Fruit fly (Drosophila melanogaster) whole organism, wandering third instar larva: ENCODE data around the gene HIP-R.

Experiments
- Abd-B ChIP-seq: fragments of >200 bp; optimal IDR thresholded peaks from 2 replicates; lab custom pipeline; 2017; ENCODE audit warnings: missing biosample characterization, missing genetic modification characterization
- CG32264 ChIP-seq: fragments of 200-800 bp; sonication (Bioruptor generic); optimal IDR thresholded peaks from 2 replicates; lab custom pipeline; 2016; ENCODE audit warnings: missing biosample characterization, missing genetic modification characterization
- CG9705 ChIP-seq: fragments of 200-800 bp; sonication (Bioruptor generic); optimal IDR thresholded peaks from 2 replicates; lab custom pipeline; 2018; ENCODE audit warnings: missing biosample characterization, mild to moderate bottlenecking, missing genetic modification characterization
- CrebA ChIP-seq: fragments of 200-800 bp; sonication (Bioruptor generic); optimal IDR thresholded peaks from 2 replicates; lab custom pipeline; 2016; ENCODE audit warnings: missing biosample characterization, mild to moderate bottlenecking, missing genetic modification characterization, borderline replicate concordance
- Dfd ChIP-seq: fragments of >200 bp; optimal IDR thresholded peaks from 2 replicates; lab custom pipeline; 2017; ENCODE audit warnings: missing biosample characterization, missing genetic modification characterization
- Dif ChIP-seq: fragments of 200-275, 200-300 bp; sonication (Bioruptor generic); optimal IDR thresholded peaks from 2 replicates; lab custom pipeline; 2018; ENCODE audit warnings: missing biosample characterization, missing genetic modification characterization; ENCODE audit not compliant: partially characterized antibody
- GATAd ChIP-seq: sonication (Bioruptor generic); optimal IDR thresholded peaks from 2 replicates; lab custom pipeline; 2016; ENCODE audit warnings: missing biosample characterization, missing genetic modification characterization
- HLH106 ChIP-seq: fragments of 200-800 bp; optimal IDR thresholded peaks from 3 replicates; lab custom pipeline; 2019; ENCODE audit warnings: missing biosample characterization, mild to moderate bottlenecking, missing genetic modification characterization, moderate library complexity
- Hnf4 ChIP-seq: fragments of 200-800 bp; sonication (Bioruptor generic); optimal IDR thresholded peaks from 2 replicates; lab custom pipeline; 2016; ENCODE audit warnings: missing biosample characterization, mild to moderate bottlenecking, missing genetic modification characterization
- Hr78 ChIP-seq: fragments of >200 bp; optimal IDR thresholded peaks from 2 replicates; lab custom pipeline; 2017; ENCODE audit warnings: missing biosample characterization, missing genetic modification characterization
- Hr83 ChIP-seq: fragments of 200-300 bp; sonication (Bioruptor generic); optimal IDR thresholded peaks from 2 replicates; lab custom pipeline; 2016; ENCODE audit warnings: missing biosample characterization, mild to moderate bottlenecking, missing genetic modification characterization, moderate library complexity; ENCODE audit not compliant: poor library complexity, severe bottlenecking
- Jra ChIP-seq: sonication (Bioruptor generic); optimal IDR thresholded peaks from 2 replicates; lab custom pipeline; 2016; ENCODE audit warnings: missing biosample characterization, missing genetic modification characterization
- Mio ChIP-seq: sonication (Bioruptor generic); optimal IDR thresholded peaks from 2 replicates; lab custom pipeline; 2016; ENCODE audit warnings: missing biosample characterization, missing genetic modification characterization
- Myc ChIP-seq: fragments of >200 bp; optimal IDR thresholded peaks from 2 replicates; lab custom pipeline; 2017
- N ChIP-seq: fragments of >200 bp; optimal IDR thresholded peaks from 2 replicates; lab custom pipeline; 2018; ENCODE audit warnings: missing biosample characterization, missing external identifiers, missing genetic modification characterization
- OdsH ChIP-seq: fragments of 200-800 bp; sonication (Bioruptor generic); optimal IDR thresholded peaks from 2 replicates; lab custom pipeline; 2016; ENCODE audit warnings: missing biosample characterization, mild to moderate bottlenecking, missing genetic modification characterization
- Rel ChIP-seq, 2 experiments: fragments of 200-800 bp; sonication (Bioruptor generic) in 1 of 2; optimal IDR thresholded peaks; 2 replicates in 1 of 2; 3 replicates in 1 of 2; lab custom pipeline; 2016 to 2019; ENCODE audit warnings: mild to moderate bottlenecking in 2 of 2, missing biosample characterization in 2 of 2, missing genetic modification characterization in 2 of 2, moderate library complexity in 1 of 2
- Sp1 ChIP-seq: fragments of 200-800 bp; sonication (Bioruptor generic); optimal IDR thresholded peaks from 3 replicates; lab custom pipeline; 2019; ENCODE audit warnings: missing biosample characterization, mild to moderate bottlenecking, missing genetic modification characterization, moderate library complexity
- Vsx2 ChIP-seq: fragments of 200-300, 225-300 bp; sonication (Bioruptor generic); optimal IDR thresholded peaks from 2 replicates; lab custom pipeline; 2018; ENCODE audit warnings: missing biosample characterization, missing genetic modification characterization; ENCODE audit not compliant: partially characterized antibody
- br ChIP-seq: fragments of 200-800 bp; sonication (Bioruptor generic); optimal IDR thresholded peaks from 2 replicates; lab custom pipeline; 2016; ENCODE audit warnings: missing biosample characterization, missing genetic modification characterization
- brk ChIP-seq: fragments of 200-800 bp; sonication (Bioruptor generic); optimal IDR thresholded peaks from 2 replicates; lab custom pipeline; 2016; ENCODE audit warnings: missing biosample characterization, mild to moderate bottlenecking, missing genetic modification characterization
- dl ChIP-seq, 2 experiments: fragments of 175-275, 200-275 bp in 1 of 2; fragments of 200-275 bp in 1 of 2; sonication (Bioruptor generic); optimal IDR thresholded peaks; lab custom pipeline; 2018; ENCODE audit warnings: mild to moderate bottlenecking in 2 of 2, missing biosample characterization in 2 of 2, missing genetic modification characterization in 2 of 2, moderate library complexity in 2 of 2; ENCODE audit not compliant: partially characterized antibody in 2 of 2, insufficient read depth in 1 of 2
- dmrt93B ChIP-seq: fragments of 200-800 bp; sonication (Bioruptor generic); optimal IDR thresholded peaks from 2 replicates; lab custom pipeline; 2018; ENCODE audit warnings: missing biosample characterization, mild to moderate bottlenecking, missing genetic modification characterization
- dsf ChIP-seq: sonication (Bioruptor generic); optimal IDR thresholded peaks from 2 replicates; lab custom pipeline; 2016; ENCODE audit warnings: missing biosample characterization, missing genetic modification characterization, borderline replicate concordance
- ey ChIP-seq: fragments of 200-800 bp; sonication (Bioruptor generic); optimal IDR thresholded peaks from 2 replicates; lab custom pipeline; 2016; ENCODE audit warnings: missing biosample characterization, missing genetic modification characterization
- foxo ChIP-seq, 2 experiments: fragments of 200-800 bp; sonication (Bioruptor generic); optimal IDR thresholded peaks; 2 replicates in 1 of 2; 3 replicates in 1 of 2; lab custom pipeline; 2016 to 2017; ENCODE audit warnings: missing biosample characterization in 2 of 2, missing genetic modification characterization in 2 of 2
- fru ChIP-seq: fragments of 200-800 bp; sonication (Bioruptor generic); optimal IDR thresholded peaks from 3 replicates; lab custom pipeline; 2016; ENCODE audit warnings: missing biosample characterization, mild to moderate bottlenecking, missing genetic modification characterization
- h ChIP-seq: fragments of 200-800 bp; sonication (Bioruptor generic); optimal IDR thresholded peaks from 3 replicates; lab custom pipeline; 2016; ENCODE audit warnings: missing biosample characterization, mild to moderate bottlenecking, missing genetic modification characterization
- jim ChIP-seq: fragments of 175-275, 200-325 bp; sonication (Bioruptor generic); optimal IDR thresholded peaks from 2 replicates; lab custom pipeline; 2016; ENCODE audit warnings: missing biosample characterization, mild to moderate bottlenecking, missing genetic modification characterization
- lola ChIP-seq: fragments of >200 bp; optimal IDR thresholded peaks from 2 replicates; lab custom pipeline; 2017; ENCODE audit warnings: missing biosample characterization, missing genetic modification characterization
- pan ChIP-seq: fragments of >200 bp; optimal IDR thresholded peaks from 2 replicates; lab custom pipeline; 2017
- psq ChIP-seq: fragments of 200-800 bp; sonication (Bioruptor generic); optimal IDR thresholded peaks from 3 replicates; lab custom pipeline; 2017; ENCODE audit warnings: missing biosample characterization, mild to moderate bottlenecking, missing genetic modification characterization, moderate library complexity
- rgr ChIP-seq: fragments of 200-800 bp; sonication (Bioruptor generic); optimal IDR thresholded peaks from 3 replicates; lab custom pipeline; 2016; ENCODE audit warnings: missing biosample characterization, mild to moderate bottlenecking, missing genetic modification characterization
- sage ChIP-seq: fragments of 200-800 bp; sonication (Bioruptor generic); optimal IDR thresholded peaks from 2 replicates; lab custom pipeline; 2016; ENCODE audit warnings: missing biosample characterization, mild to moderate bottlenecking, missing genetic modification characterization
- sv ChIP-seq: fragments of 200-800 bp; sonication (Bioruptor generic); optimal IDR thresholded peaks from 3 replicates; lab custom pipeline; 2016; ENCODE audit warnings: missing biosample characterization, missing genetic modification characterization
- tai ChIP-seq: sonication (Bioruptor generic); optimal IDR thresholded peaks from 2 replicates; lab custom pipeline; 2016; ENCODE audit warnings: missing biosample characterization, missing genetic modification characterization
- usp ChIP-seq: fragments of >200 bp; optimal IDR thresholded peaks from 2 replicates; lab custom pipeline; 2017; ENCODE audit warnings: missing biosample characterization, missing genetic modification characterization
- woc ChIP-seq: sonication (Bioruptor generic); optimal IDR thresholded peaks from 2 replicates; lab custom pipeline; 2016; ENCODE audit warnings: missing biosample characterization, mild to moderate bottlenecking, missing genetic modification characterization

HIP-R gene

DNA sequence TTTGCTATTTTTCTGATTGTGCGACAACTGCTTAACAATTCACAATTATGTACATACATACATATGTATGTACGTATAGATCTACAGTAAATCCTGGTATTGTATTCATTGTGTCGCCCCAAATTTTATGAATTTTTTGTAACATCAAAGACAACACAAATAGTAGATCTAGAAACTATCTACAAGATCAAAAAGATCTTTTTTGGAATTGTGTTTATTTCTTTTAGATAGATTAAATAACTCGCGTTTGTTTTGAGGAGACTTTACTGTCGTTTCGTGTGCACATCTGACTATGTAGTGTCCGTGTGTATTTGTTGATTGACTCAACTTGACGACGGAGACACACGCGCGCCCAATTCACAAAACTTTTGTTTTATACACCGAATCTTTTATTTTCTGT, 15.5 kb upstream of the HIP-R start:
- TF ChIP-seq Dfd (GFP tag; lab: Kevin White, UChicago) = no peak
- no peak for TF ChIP-seq usp (GFP tag; lab: Kevin White, UChicago)
- no peak for TF ChIP-seq jim
- TF ChIP-seq GATAd = peak; percentile 53
- TF ChIP-seq CrebA (GFP tag; lab: Kevin White, UChicago) = peak; percentile 3
- peak; percentile 88 for TF ChIP-seq br
- TF ChIP-seq pan (lab: Kevin White, UChicago) = no peak
- peak; percentile 82 for TF ChIP-seq Sp1 (GFP tag; lab: Kevin White, UChicago)
- TF ChIP-seq rgr (GFP tag; lab: Kevin White, UChicago) = peak; percentile 94
- TF ChIP-seq Dif (GFP tag; lab: Kevin White, UChicago) = no peak
- peak; percentile 69 for TF ChIP-seq brk
- TF ChIP-seq Hr83 (GFP tag; lab: Kevin White, UChicago) = no peak
- TF ChIP-seq Rel (GFP tag; optimal IDR thresholded peaks at IDR 0.05; lab: Kevin White, UChicago) = no peak
- peak; percentile 67 for TF ChIP-seq Rel (tag; optimal IDR thresholded peaks at IDR 0.05; lab: Kevin White, UChicago)
- peak; percentile 21 for TF ChIP-seq Mio (GFP tag; lab: Kevin White, UChicago)
- TF ChIP-seq Vsx2 (GFP tag; lab: Kevin White, UChicago) = no peak
- peak; percentile 81 for TF ChIP-seq psq (GFP tag; lab: Kevin White, UChicago)
- TF ChIP-seq lola = no peak
- TF ChIP-seq sage = peak; percentile 38
- TF ChIP-seq tai (GFP tag; lab: Kevin White, UChicago) = peak; percentile 74
- TF ChIP-seq Hr78 (GFP tag; lab: Kevin White, UChicago) = no peak
- TF ChIP-seq ey (GFP tag; lab: Kevin White, UChicago) = peak; percentile 93
- TF ChIP-seq N (GFP tag; lab: Kevin White, UChicago) = no peak
- peak; percentile 50 for TF ChIP-seq CG32264 (GFP tag; lab: Kevin White, UChicago)
- TF ChIP-seq sv (GFP tag; lab: Kevin White, UChicago) = peak; percentile 83
- TF ChIP-seq woc (GFP tag; lab: Kevin White, UChicago) = peak; percentile 53
- TF ChIP-seq h = peak; percentile 94
- TF ChIP-seq Abd-B = no peak
- peak; percentile 92 for TF ChIP-seq OdsH (GFP tag; lab: Kevin White, UChicago)
- peak; percentile 88 for TF ChIP-seq Hnf4 (GFP tag; lab: Kevin White, UChicago)
- TF ChIP-seq dsf (GFP tag; lab: Kevin White, UChicago) = no peak
- TF ChIP-seq HLH106 (tag; lab: Kevin White, UChicago) = peak; percentile 90
- TF ChIP-seq CG9705 (GFP tag; lab: Kevin White, UChicago) = peak; percentile 55
- TF ChIP-seq foxo (GFP tag; optimal IDR thresholded peaks at IDR 0.05; lab: Kevin White, UChicago) = peak in 1 of 2 experiments; percentile 93
- TF ChIP-seq dmrt93B (GFP tag; lab: Kevin White, UChicago) = peak; percentile 66
- TF ChIP-seq fru (GFP tag; lab: Kevin White, UChicago) = peak; percentile 90
- TF ChIP-seq Jra (GFP tag; lab: Kevin White, UChicago) = peak; percentile 49
- TF ChIP-seq dl (GFP tag; optimal IDR thresholded peaks at IDR 0.05; lab: Kevin White, UChicago; ENCODE audit: insufficient read depth in 1 of 2, partially characterized antibody in 2 of 2) = no peak
- TF ChIP-seq Myc (lab: Kevin White, UChicago) = no peak

DNA sequence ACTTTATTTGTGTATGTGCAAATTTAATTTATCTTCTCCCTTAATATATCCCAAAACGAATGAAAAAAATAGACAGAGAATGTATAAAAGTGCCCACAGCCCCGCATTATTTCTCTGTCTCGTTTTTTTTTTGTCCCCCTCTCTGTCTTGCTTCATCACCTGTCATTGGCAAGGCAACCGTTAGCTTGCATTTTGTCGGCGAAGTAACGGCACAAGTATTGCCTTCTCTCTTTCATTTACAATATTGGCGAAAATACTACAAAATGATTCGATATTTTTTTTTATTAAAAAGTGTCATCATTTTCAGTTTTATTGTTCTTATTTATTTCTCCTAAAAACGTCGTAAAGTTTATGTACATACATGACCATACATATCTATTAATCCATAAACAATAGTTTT, 14.6 kb upstream of the HIP-R start:
- TF ChIP-seq Abd-B (no peak), CG9705 (GFP tag; lab: Kevin White, UChicago) (no peak), Mio (GFP tag; lab: Kevin White, UChicago) (no peak), Vsx2 (GFP tag; lab: Kevin White, UChicago) (no peak), Rel (GFP tag; optimal IDR thresholded peaks at IDR 0.05; lab: Kevin White, UChicago) (no peak), Rel (tag; optimal IDR thresholded peaks at IDR 0.05; lab: Kevin White, UChicago) (no peak), Hr83 (GFP tag; lab: Kevin White, UChicago) (no peak), dmrt93B (GFP tag; lab: Kevin White, UChicago) (no peak), br (no peak), Sp1 (GFP tag; lab: Kevin White, UChicago) (no peak), Jra (GFP tag; lab: Kevin White, UChicago) (no peak), Hnf4 (GFP tag; lab: Kevin White, UChicago) (no peak), sv (GFP tag; lab: Kevin White, UChicago) (no peak), CrebA (GFP tag; lab: Kevin White, UChicago) (no peak), CG32264 (GFP tag; lab: Kevin White, UChicago) (no peak), fru (GFP tag; lab: Kevin White, UChicago) (no peak), dsf (GFP tag; lab: Kevin White, UChicago) (no peak), Dfd (GFP tag; lab: Kevin White, UChicago) (no peak), usp (GFP tag; lab: Kevin White, UChicago) (no peak), h (no peak), jim (no peak)
